Fruit fly (Drosophila melanogaster): ENCODE results near the gene ppk10.

The ppk10 gene

dm6 chr2L:10422643-10423606 lies 29.3 kb downstream of the ppk10 start, which contains the start of the genes pie and Wdfy2 (continued):
- peak; percentile 8 for TF ChIP-seq dmrt11E (tag; optimal IDR thresholded peaks at IDR 0.05)
- TF ChIP-seq Ptx1 (GFP tag; IDR thresholded peaks at IDR 0.05): 0 out of 2 replicates have a peak, but pooled peaks have one; percentile 28
- TF ChIP-seq CG7357 (GFP tag; IDR thresholded peaks at IDR 0.05): peak; percentile 97
- TF ChIP-seq nom (GFP tag; optimal IDR thresholded peaks at IDR 0.05): no peak
- no peak for TF ChIP-seq CG2875 (GFP tag; optimal IDR thresholded peaks at IDR 0.05)
- TF ChIP-seq Nf-YC (tag; optimal IDR thresholded peaks at IDR 0.05): peak; percentile 1
- peak; percentile 10 for TF ChIP-seq CG8924 (tag; optimal IDR thresholded peaks at IDR 0.05)
- no peak for TF ChIP-seq CG4707 (GFP tag; optimal IDR thresholded peaks at IDR 0.05)
- no peak for TF ChIP-seq salm (tag; optimal IDR thresholded peaks at IDR 0.05)
- TF ChIP-seq CG13894 (tag; optimal IDR thresholded peaks at IDR 0.05): no peak
- TF ChIP-seq CG16779 (GFP tag; IDR thresholded peaks at IDR 0.05): no peak
- no peak for TF ChIP-seq Elba2 (GFP tag; optimal IDR thresholded peaks at IDR 0.05)
- peak; percentile 22 for TF ChIP-seq CG15514 (GFP tag; optimal IDR thresholded peaks at IDR 0.05)
- TF ChIP-seq yki (optimal IDR thresholded peaks at IDR 0.05): no peak
- TF ChIP-seq sqz (GFP tag; optimal IDR thresholded peaks at IDR 0.05): no peak
- TF ChIP-seq pnt (GFP tag; optimal IDR thresholded peaks at IDR 0.05): no peak
- TF ChIP-seq CG11723 (GFP tag; optimal IDR thresholded peaks at IDR 0.05): peak; percentile 74
- no peak for TF ChIP-seq tx (GFP tag; optimal IDR thresholded peaks at IDR 0.05)
- peak; percentile 89 for TF ChIP-seq CG1024 (GFP tag; IDR thresholded peaks at IDR 0.05)
- TF ChIP-seq eve (GFP tag; optimal IDR thresholded peaks at IDR 0.05): no peak
- no peak for TF ChIP-seq otp (GFP tag; IDR thresholded peaks at IDR 0.05)
- TF ChIP-seq gfzf (GFP tag; optimal IDR thresholded peaks at IDR 0.05): peak; percentile 26
- TF ChIP-seq CG2712 (tag; optimal IDR thresholded peaks at IDR 0.05): peak; percentile 21
- TF ChIP-seq Sry-β (GFP tag; optimal IDR thresholded peaks at IDR 0.05): peak; percentile 36
- no peak for TF ChIP-seq CG7556 (GFP tag; optimal IDR thresholded peaks at IDR 0.05)
- peak; percentile 31 for TF ChIP-seq CG18262 (tag; optimal IDR thresholded peaks at IDR 0.05)
- TF ChIP-seq Sin3A (optimal IDR thresholded peaks at IDR 0.05): no peak
- TF ChIP-seq CG4854 (GFP tag; optimal IDR thresholded peaks at IDR 0.05): no peak
- TF ChIP-seq CG9609 (GFP tag; optimal IDR thresholded peaks at IDR 0.05): no peak
- peak; percentile 77 for TF ChIP-seq row (GFP tag; IDR thresholded peaks at IDR 0.05)
- TF ChIP-seq Nf-YA (GFP tag; IDR thresholded peaks at IDR 0.05): no peak
- TF ChIP-seq MESR4 (GFP tag; optimal IDR thresholded peaks at IDR 0.05): peak; percentile 67
- no peak for TF ChIP-seq ATbp (GFP tag; optimal IDR thresholded peaks at IDR 0.05)
- no peak for TF ChIP-seq Camta (GFP tag; optimal IDR thresholded peaks at IDR 0.05)
- TF ChIP-seq nmo (GFP tag; optimal IDR thresholded peaks at IDR 0.05): peak; percentile 29
- no peak for TF ChIP-seq CG11456 (GFP tag; IDR thresholded peaks at IDR 0.05)
- peak; percentile 15 for TF ChIP-seq zen (tag; optimal IDR thresholded peaks at IDR 0.05)
- no peak for TF ChIP-seq ttk (GFP tag; IDR thresholded peaks at IDR 0.05)
- TF ChIP-seq phol (tag; optimal IDR thresholded peaks at IDR 0.05): peak; percentile 39
- TF ChIP-seq nerfin-1 (tag; optimal IDR thresholded peaks at IDR 0.05): peak; percentile 2
- peak; percentile 65 for TF ChIP-seq Med (GFP tag)
- TF ChIP-seq CG12219 (GFP tag; optimal IDR thresholded peaks at IDR 0.05): no peak
- peak; percentile 97 for TF ChIP-seq ssp (GFP tag; IDR thresholded peaks at IDR 0.05)
- no peak for TF ChIP-seq sna (GFP tag; IDR thresholded peaks at IDR 0.05; ENCODE audit: partially characterized antibody)
- no peak for TF ChIP-seq CG14667 (GFP tag; IDR thresholded peaks at IDR 0.05)
- TF ChIP-seq trem (tag; optimal IDR thresholded peaks at IDR 0.05): peak; percentile 4
- no peak for TF ChIP-seq MTF-1 (GFP tag; optimal IDR thresholded peaks at IDR 0.05; ENCODE audit: borderline replicate concordance)
- TF ChIP-seq CG12391 (tag; optimal IDR thresholded peaks at IDR 0.05): peak; percentile 9
- TF ChIP-seq CG7928 (GFP tag; optimal IDR thresholded peaks at IDR 0.05): no peak

Measured in whole organism, embryonic.